Fruit fly (Drosophila melanogaster): Measurements from ENCODE around the gene Trissin.
A peak's percentile ranks its signal among the peaks of the same experiment; 100 is the strongest.

Trissin gene

dm6 chr3R:15485866-15486265, 670 bp upstream of the Trissin start, which contains the start of gene obe (continued):
- peak; percentile 98 for TF ChIP-seq trem (tag; optimal IDR thresholded peaks at IDR 0.05)
- TF ChIP-seq fd64A (GFP tag; optimal IDR thresholded peaks at IDR 0.05): no peak
- TF ChIP-seq Nf-YB (GFP tag; optimal IDR thresholded peaks at IDR 0.05): no peak
- TF ChIP-seq gfzf (GFP tag; optimal IDR thresholded peaks at IDR 0.05): peak; percentile 68
- 0 out of 4 replicates have a peak, but pooled peaks have one; percentile 28 for TF ChIP-seq Dll (GFP tag; IDR thresholded peaks at IDR 0.05; ENCODE audit: partially characterized antibody)
- no peak for TF ChIP-seq CG17568 (GFP tag; optimal IDR thresholded peaks at IDR 0.05)
- TF ChIP-seq Sry-δ (GFP tag; optimal IDR thresholded peaks at IDR 0.05): peak; percentile 15
- TF ChIP-seq Dp (GFP tag; optimal IDR thresholded peaks at IDR 0.05): peak; percentile 65
- TF ChIP-seq CG17829 (tag; optimal IDR thresholded peaks at IDR 0.05): peak; percentile 16
- 0 out of 2 replicates have a peak, but pooled peaks have one; percentile 17 for TF ChIP-seq amos (GFP tag; IDR thresholded peaks at IDR 0.05; ENCODE audit: partially characterized antibody)
- peak; percentile 55 for TF ChIP-seq CG14710 (tag; optimal IDR thresholded peaks at IDR 0.05)
- TF ChIP-seq CG2202 (tag; optimal IDR thresholded peaks at IDR 0.05): no peak
- TF ChIP-seq Ets97D (GFP tag; optimal IDR thresholded peaks at IDR 0.05): peak; percentile 68
- peak; percentile 48 for TF ChIP-seq CG3995 (GFP tag; optimal IDR thresholded peaks at IDR 0.05)
- TF ChIP-seq CG10147 (GFP tag; optimal IDR thresholded peaks at IDR 0.05): no peak
- peak; percentile 60 for TF ChIP-seq MESR4 (GFP tag; optimal IDR thresholded peaks at IDR 0.05)
- peak; percentile 80 for TF ChIP-seq CG4617 (GFP tag; optimal IDR thresholded peaks at IDR 0.05; ENCODE audit: borderline replicate concordance)
- TF ChIP-seq BEAF-32 (GFP tag; optimal IDR thresholded peaks at IDR 0.05): peak; percentile 41
- peak; percentile 81 for TF ChIP-seq MBD-R2 (GFP tag; IDR thresholded peaks at IDR 0.05)
- no peak for TF ChIP-seq CG1233 (GFP tag; optimal IDR thresholded peaks at IDR 0.05)
- peak; percentile 91 for TF ChIP-seq CG9797 (GFP tag; optimal IDR thresholded peaks at IDR 0.05)
- TF ChIP-seq YL-1 (GFP tag; optimal IDR thresholded peaks at IDR 0.05): peak; percentile 73
- peak; percentile 58 for TF ChIP-seq CTCF (GFP tag; optimal IDR thresholded peaks at IDR 0.05)
- peak; percentile 17; the same call in 1 of the 2 replicates for TF ChIP-seq vvl (GFP tag; IDR thresholded peaks at IDR 0.05)
- peak; percentile 74 for TF ChIP-seq pzg (GFP tag; optimal IDR thresholded peaks at IDR 0.05)
- TF ChIP-seq CG34422 (GFP tag; IDR thresholded peaks at IDR 0.05): 0 out of 3 replicates have a peak, but pooled peaks have one; percentile 7
- peak; percentile 23; the same call in 1 of the 2 replicates for TF ChIP-seq CG13287 (GFP tag; IDR thresholded peaks at IDR 0.05; ENCODE audit: partially characterized antibody)
- peak; percentile 62 for TF ChIP-seq E2f2 (GFP tag; IDR thresholded peaks at IDR 0.05)
- peak; percentile 77 for TF ChIP-seq CG17385 (GFP tag; optimal IDR thresholded peaks at IDR 0.05)
- TF ChIP-seq Mes4 (GFP tag; optimal IDR thresholded peaks at IDR 0.05): no peak
- TF ChIP-seq ttk (GFP tag; IDR thresholded peaks at IDR 0.05): no peak
- TF ChIP-seq CG2116 (GFP tag; optimal IDR thresholded peaks at IDR 0.05): peak; percentile 24

- TF ChIP-seq Sin3A (optimal IDR thresholded peaks at IDR 0.05) (no peak), CG13287 (GFP tag; IDR thresholded peaks at IDR 0.05; ENCODE audit: partially characterized antibody) (no peak), Sry-δ (GFP tag; optimal IDR thresholded peaks at IDR 0.05) (no peak), wek (GFP tag; optimal IDR thresholded peaks at IDR 0.05) (no peak), oc (tag; optimal IDR thresholded peaks at IDR 0.05) (no peak), Ravus (GFP tag; IDR thresholded peaks at IDR 0.05) (no peak), fd96Cb (tag; optimal IDR thresholded peaks at IDR 0.05) (no peak)
Observed at dm6 chr3R:15482858-15483257, 2.3 kb downstream of the Trissin start, which contains the start of gene Rh6. Gene Rh6 (plus strand): TSS chr3R:15483158.

dm6 chr3R:15481606-15482005, 3.6 kb downstream of the Trissin start, which contains the start of gene B9d1:
Gene B9d1 (plus strand): TSS chr3R:15481906.
- TF ChIP-seq chn (GFP tag; optimal IDR thresholded peaks at IDR 0.05) (no peak), stwl (tag; optimal IDR thresholded peaks at IDR 0.05) (peak; percentile 69)
